Worm (Caenorhabditis elegans): ENCODE data around the gene rpl-11.2.

- no peak for TF ChIP-seq ref-1 (GFP tag; conservative IDR thresholded peaks at IDR 0.05)
- peak; percentile 85 for TF ChIP-seq T22C8.4 (GFP tag; IDR thresholded peaks at IDR 0.05)
- TF ChIP-seq ztf-29 (GFP tag; IDR thresholded peaks at IDR 0.05): no peak
- peak; percentile 62 for TF ChIP-seq cog-1 (tag; optimal IDR thresholded peaks at IDR 0.05)
- no peak for TF ChIP-seq klf-2 (GFP tag; conservative IDR thresholded peaks at IDR 0.05)
- TF ChIP-seq med-1 (GFP tag; optimal IDR thresholded peaks at IDR 0.05; ENCODE audit: insufficient read depth): no peak
- 0 out of 2 replicates have a peak, but pooled peaks have one; percentile 15 for TF ChIP-seq ztf-23 (GFP tag; IDR thresholded peaks at IDR 0.05)
These were observed 4.9 kb downstream of the rpl-11.2 start, which contains the start of gene vha-15 for ce11 chrX:2237438-2237961.
